Worm (Caenorhabditis elegans): Measurements from ENCODE around the gene pho-8.

DNA sequence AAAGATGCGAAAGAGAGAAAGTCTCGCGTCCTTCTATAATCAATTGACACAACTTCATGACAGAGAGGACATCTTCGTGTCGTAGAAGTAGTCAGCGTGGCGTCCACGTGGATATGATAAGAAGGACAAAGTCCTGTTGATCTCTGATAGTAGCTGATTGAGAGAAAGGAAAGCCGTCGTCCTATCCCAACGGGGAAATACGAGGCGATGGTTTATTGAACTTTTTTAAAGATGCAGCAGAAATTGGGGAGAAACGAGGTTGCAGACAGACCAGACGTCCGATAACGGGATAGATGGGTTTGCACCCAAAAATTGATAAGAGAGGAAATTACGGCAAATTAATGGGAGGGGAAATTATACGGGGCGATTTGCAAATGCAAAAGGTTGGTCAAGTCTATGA lies 30.9 kb upstream of the pho-8 start:
- no peak for TF ChIP-seq flt-1 (GFP tag; IDR thresholded peaks at IDR 0.05)
- TF ChIP-seq T22C8.4 (GFP tag; IDR thresholded peaks at IDR 0.05), result no peak
- no peak for TF ChIP-seq tab-1 (GFP tag; IDR thresholded peaks at IDR 0.05)
- no peak for TF ChIP-seq ref-1 (GFP tag; conservative IDR thresholded peaks at IDR 0.05)

Data from whole organism, midembryonic.